Worm (Caenorhabditis elegans) whole organism, early embryonic: Measurements from ENCODE around the gene mam-2.

Experiments used
- B0310.2 ChIP-seq: sonication (generic microtip); optimal IDR thresholded peaks from 2 replicates; lab custom pipeline; 2016; ENCODE audit warnings: mild to moderate bottlenecking, missing genetic modification characterization, missing compliant biosample characterization
- F13C5.2 ChIP-seq: sonication (generic microtip); optimal IDR thresholded peaks from 2 replicates; lab custom pipeline; 2017; ENCODE audit warnings: mild to moderate bottlenecking, missing genetic modification characterization, inconsistent platforms, missing compliant biosample characterization
- aly-1 ChIP-seq: sonication (generic microtip); optimal IDR thresholded peaks from 2 replicates; lab custom pipeline; 2016; ENCODE audit warnings: missing genetic modification characterization, missing compliant biosample characterization
- ama-1 ChIP-seq: fragments of 150-350 bp; optimal IDR thresholded peaks from 2 replicates; lab custom pipeline; 2014
- ceh-13 ChIP-seq: fragments of 200-800 bp; sonication (Bioruptor generic); optimal IDR thresholded peaks from 2 replicates; lab custom pipeline; 2018; ENCODE audit warnings: mild to moderate bottlenecking, missing genetic modification characterization, missing compliant biosample characterization
- ceh-36 ChIP-seq: sonication (generic microtip); optimal IDR thresholded peaks from 2 replicates; lab custom pipeline; 2016; ENCODE audit warnings: missing genetic modification characterization, inconsistent platforms, missing compliant biosample characterization
- ets-7 ChIP-seq: sonication (generic microtip); optimal IDR thresholded peaks from 2 replicates; lab custom pipeline; 2016; ENCODE audit warnings: missing genotype, missing genetic modification characterization, missing compliant biosample characterization
- flt-1 ChIP-seq: fragments of 200-800 bp; sonication (Bioruptor generic); IDR thresholded peaks from 2 replicates; pipeline ENCODE4 v1.3.6; 2022; ENCODE audit warnings: missing genetic modification characterization, missing compliant biosample characterization
- hmbx-1 ChIP-seq: sonication (generic microtip); optimal IDR thresholded peaks from 2 replicates; lab custom pipeline; 2016; ENCODE audit warnings: mild to moderate bottlenecking, missing genetic modification characterization, missing compliant biosample characterization
- hmg-4 ChIP-seq: fragments of 200-800 bp; sonication (Bioruptor generic); optimal IDR thresholded peaks from 2 replicates; lab custom pipeline; 2018; ENCODE audit warnings: mild to moderate bottlenecking, missing genetic modification characterization, missing compliant biosample characterization
- hnd-1 ChIP-seq: sonication (generic microtip); optimal IDR thresholded peaks from 2 replicates; lab custom pipeline; 2016; ENCODE audit warnings: missing genetic modification characterization, missing compliant biosample characterization
- pes-1 ChIP-seq: fragments of 200-800 bp; sonication (Bioruptor generic); IDR thresholded peaks from 2 replicates; pipeline ENCODE4 v1.3.6; 2022; ENCODE audit warnings: missing genetic modification reagents, missing genetic modification characterization, missing compliant biosample characterization
- scrt-1 ChIP-seq: fragments of 200-800 bp; sonication (Bioruptor generic); IDR thresholded peaks from 2 replicates; pipeline ENCODE4 v1.3.6; 2022; ENCODE audit warnings: missing genetic modification characterization, missing compliant biosample characterization
- sea-1 ChIP-seq: fragments of 200-800 bp; sonication (Bioruptor generic); conservative IDR thresholded peaks from 2 replicates; pipeline ENCODE4 v1.3.6; 2022; ENCODE audit warnings: missing genetic modification characterization, missing compliant biosample characterization
- tbx-11 ChIP-seq: fragments of 200-800 bp; sonication (Bioruptor generic); IDR thresholded peaks from 2 replicates; pipeline ENCODE4 v1.3.6; 2022; ENCODE audit warnings: missing genetic modification characterization, missing compliant biosample characterization
- tbx-37 ChIP-seq: fragments of 200-800 bp; sonication (Bioruptor generic); conservative IDR thresholded peaks from 2 replicates; pipeline ENCODE4 v1.3.6; 2022; ENCODE audit warnings: missing genetic modification reagents, missing genetic modification characterization, missing compliant biosample characterization
- tra-4 ChIP-seq: sonication (generic microtip); optimal IDR thresholded peaks from 2 replicates; lab custom pipeline; 2017; ENCODE audit warnings: missing genetic modification characterization, missing compliant biosample characterization

The mam-2 gene

DNA sequence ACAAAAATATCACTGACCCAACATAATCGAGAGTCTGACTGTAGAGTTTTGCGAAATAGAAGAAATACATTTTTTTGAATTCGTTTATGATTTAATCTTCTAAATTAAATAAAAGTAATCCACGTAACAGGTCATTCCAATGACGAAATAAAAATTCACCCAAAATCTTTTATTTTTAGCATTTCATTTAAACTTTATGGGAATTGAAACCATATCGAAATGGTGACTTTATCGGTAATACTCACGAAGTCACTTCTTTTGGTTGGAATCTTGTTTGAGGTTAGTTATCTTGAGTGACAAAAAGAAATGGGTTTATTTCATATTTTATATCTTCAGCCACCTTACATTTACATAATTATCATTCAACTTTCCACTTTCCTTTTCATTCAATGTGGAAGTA, 10.4 kb upstream of the mam-2 start, which contains the start of the genes C47E12.12 and C47E12.10:
Gene C47E12.12, minus strand, starts transcription at position 101 of the 400 bp plus-strand sequence.
Gene C47E12.10, plus strand, starts transcription at position 172 of the 400 bp plus-strand sequence.
- no peak for TF ChIP-seq aly-1 (tag; lab: Kevin White, UChicago)

DNA sequence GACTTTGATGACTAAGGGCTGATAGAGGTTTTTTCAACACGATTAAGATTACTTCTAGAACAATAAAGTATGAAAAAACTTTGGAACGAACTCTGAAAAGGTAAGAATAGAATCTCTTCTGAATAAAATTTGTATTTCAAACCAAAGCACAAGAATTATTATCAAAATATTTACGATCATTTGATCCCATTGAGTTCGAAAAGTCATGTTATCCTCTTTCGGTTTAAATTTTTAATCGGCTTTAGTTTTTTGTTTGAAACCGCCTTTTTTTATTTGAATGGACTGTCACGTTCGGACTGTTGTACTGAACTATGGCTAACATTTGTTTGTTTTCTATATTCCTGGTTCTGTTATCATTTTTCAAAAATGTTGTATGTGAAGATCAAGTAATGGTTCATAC, 8.6 kb upstream of the mam-2 start, which contains the start of gene C47E12.9:
Gene C47E12.9, plus strand, starts transcription at position 301 of the 400 bp plus-strand sequence.
- TF ChIP-seq pes-1 (GFP tag; lab: Robert Waterston, UW) = no peak
- TF ChIP-seq aly-1 (tag; lab: Kevin White, UChicago) = no peak
- no peak for TF ChIP-seq hnd-1 (tag; lab: Kevin White, UChicago)
- no peak for TF ChIP-seq tra-4
- no peak for TF ChIP-seq F13C5.2
- TF ChIP-seq tbx-37 (GFP tag; lab: Robert Waterston, UW) = no peak

DNA sequence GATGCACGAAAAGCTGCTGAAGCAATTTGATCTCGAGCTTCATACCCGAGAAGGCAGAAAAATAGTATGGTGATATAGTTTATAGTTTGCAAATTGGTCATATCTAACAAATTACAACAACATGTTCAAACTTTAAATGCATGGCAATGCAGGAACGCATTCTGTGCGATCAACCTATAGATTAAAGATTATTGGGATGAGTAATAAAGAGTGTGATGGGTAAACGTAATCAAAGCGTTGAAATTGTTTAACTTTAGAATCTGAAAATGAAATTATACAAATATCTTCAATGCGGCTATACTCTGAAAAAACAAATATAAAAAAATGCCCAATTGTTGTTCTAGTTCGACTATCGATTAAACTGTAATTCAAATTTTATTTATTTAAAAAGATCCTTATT, 6.7 kb upstream of the mam-2 start, which contains the start of gene C47E12.14:
Gene C47E12.14, minus strand, starts transcription at position 101 of the 400 bp plus-strand sequence.
- TF ChIP-seq B0310.2 (tag; lab: Kevin White, UChicago) = no peak
- TF ChIP-seq ceh-13 (GFP tag; lab: Kevin White, UChicago) = no peak
- TF ChIP-seq hmg-4 (GFP tag; lab: Kevin White, UChicago) = no peak
- TF ChIP-seq hnd-1 (tag; lab: Kevin White, UChicago) = no peak
- no peak for TF ChIP-seq hmbx-1
- no peak for TF ChIP-seq tra-4
- TF ChIP-seq scrt-1 (GFP tag; lab: Robert Waterston, UW) = no peak
- TF ChIP-seq ama-1 = no peak
- no peak for TF ChIP-seq pes-1 (GFP tag; lab: Robert Waterston, UW)
- no peak for TF ChIP-seq tbx-11
- no peak for TF ChIP-seq F13C5.2
- TF ChIP-seq ets-7 (tag; lab: Kevin White, UChicago) = no peak
- TF ChIP-seq sea-1 (GFP tag; lab: Robert Waterston, UW) = no peak
- TF ChIP-seq aly-1 (tag; lab: Kevin White, UChicago) = no peak
- TF ChIP-seq ceh-36 = no peak
- TF ChIP-seq tbx-37 (GFP tag; lab: Robert Waterston, UW) = no peak

DNA sequence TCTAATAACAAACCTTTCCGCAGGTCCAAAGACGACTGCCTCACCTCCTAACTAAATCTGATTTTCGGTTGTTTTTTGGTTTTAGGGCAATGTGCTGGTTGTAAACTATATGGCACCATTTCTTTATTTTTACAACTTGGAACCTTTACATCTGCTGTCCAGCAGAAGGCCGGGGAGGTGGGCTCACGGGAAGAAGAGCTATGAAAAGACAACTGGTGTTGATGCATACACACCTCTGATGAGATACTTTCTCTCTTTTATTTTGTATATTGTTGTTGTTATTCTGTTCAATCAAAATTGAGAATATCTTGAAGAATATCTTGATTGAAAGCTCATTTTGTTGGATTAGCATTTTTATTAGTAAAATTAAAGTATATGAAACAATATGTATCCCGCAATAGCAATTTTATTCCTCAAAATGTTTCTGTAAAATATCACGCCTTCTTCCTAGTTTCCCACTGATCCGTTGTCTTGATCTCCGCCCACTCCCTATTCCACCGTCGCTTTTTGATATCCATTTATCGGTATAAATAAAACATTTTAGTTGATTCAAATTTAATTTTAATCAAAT, 5.3 kb upstream of the mam-2 start, which contains the start of gene dhp-2:
Gene dhp-2, plus strand, starts transcription at position 521 of the 571 bp plus-strand sequence.
- no peak for TF ChIP-seq hnd-1 (tag; lab: Kevin White, UChicago)
- TF ChIP-seq hmg-4 (GFP tag; lab: Kevin White, UChicago) = no peak
- no peak for TF ChIP-seq tra-4
- TF ChIP-seq ceh-13 (GFP tag; lab: Kevin White, UChicago) = no peak
- TF ChIP-seq ceh-36 = no peak
- TF ChIP-seq aly-1 (tag; lab: Kevin White, UChicago) = no peak
- TF ChIP-seq ets-7 (tag; lab: Kevin White, UChicago) = no peak
- no peak for TF ChIP-seq hmbx-1
- TF ChIP-seq sea-1 (GFP tag; lab: Robert Waterston, UW) = no peak
- TF ChIP-seq scrt-1 (GFP tag; lab: Robert Waterston, UW) = no peak
- no peak for TF ChIP-seq pes-1 (GFP tag; lab: Robert Waterston, UW)
- TF ChIP-seq tbx-37 (GFP tag; lab: Robert Waterston, UW) = no peak
- no peak for TF ChIP-seq flt-1 (GFP tag; lab: Robert Waterston, UW)
- TF ChIP-seq ama-1 = no peak
- TF ChIP-seq tbx-11 = no peak
- TF ChIP-seq F13C5.2 = no peak
- no peak for TF ChIP-seq B0310.2 (tag; lab: Kevin White, UChicago)

DNA sequence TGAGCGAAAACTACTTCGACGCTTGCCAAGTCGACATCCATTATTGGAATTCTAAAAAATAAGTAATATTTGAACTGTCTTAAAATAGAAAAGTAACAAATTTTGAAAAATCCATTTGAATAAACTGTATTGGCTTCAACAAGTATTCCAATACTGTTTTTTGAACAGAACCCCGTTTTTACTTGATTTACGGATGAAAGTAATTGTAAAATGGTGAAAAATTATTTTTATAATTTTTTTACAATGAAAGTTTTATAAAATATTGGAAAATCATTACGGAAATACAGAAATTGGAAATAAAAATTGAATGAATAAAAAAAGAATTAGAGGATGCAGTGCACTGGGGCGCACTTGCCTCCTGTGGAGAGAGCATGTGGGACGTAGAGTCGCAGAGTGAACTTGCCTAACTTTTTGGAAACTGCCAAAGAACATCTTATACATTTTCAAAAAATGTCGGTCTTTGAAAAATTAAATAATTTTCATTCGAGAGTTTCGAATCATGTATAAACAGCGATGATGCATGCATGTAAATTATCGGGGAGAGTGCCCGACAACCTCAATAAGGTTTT, 685 bp upstream of the mam-2 start, which contains the start of gene rrp-1:
Gene rrp-1, minus strand, starts transcription at position 51 of the 569 bp plus-strand sequence.
- no peak for TF ChIP-seq ama-1
- no peak for TF ChIP-seq ets-7 (tag; lab: Kevin White, UChicago)
- no peak for TF ChIP-seq pes-1 (GFP tag; lab: Robert Waterston, UW)
- TF ChIP-seq ceh-13 (GFP tag; lab: Kevin White, UChicago) = no peak

DNA sequence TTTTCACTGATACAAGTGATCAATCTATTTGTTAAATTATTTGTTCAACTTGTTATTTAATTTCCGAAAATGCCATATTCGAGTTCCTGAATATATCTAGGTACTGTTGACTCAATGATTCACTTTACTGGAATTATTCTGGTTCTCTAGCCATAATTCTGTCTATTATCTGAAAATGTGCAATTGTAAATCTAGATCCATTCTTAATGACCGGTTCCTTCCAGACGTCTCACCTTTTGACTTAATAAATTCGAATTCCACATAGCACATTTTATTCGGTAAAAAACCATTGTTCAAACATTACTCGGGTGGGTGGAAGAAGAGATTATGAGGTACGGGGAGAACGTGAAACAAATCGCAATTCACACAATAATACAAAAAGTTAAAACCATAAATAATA, 6.4 kb downstream of the mam-2 start:
- TF ChIP-seq hmbx-1 (no peak), tbx-37 (GFP tag; lab: Robert Waterston, UW) (no peak), pes-1 (GFP tag; lab: Robert Waterston, UW) (no peak), ets-7 (tag; lab: Kevin White, UChicago) (no peak), hmg-4 (GFP tag; lab: Kevin White, UChicago) (no peak), ama-1 (no peak), ceh-36 (no peak), tra-4 (no peak), tbx-11 (no peak), aly-1 (tag; lab: Kevin White, UChicago) (no peak), ceh-13 (GFP tag; lab: Kevin White, UChicago) (no peak), B0310.2 (tag; lab: Kevin White, UChicago) (no peak), F13C5.2 (no peak), flt-1 (GFP tag; lab: Robert Waterston, UW) (no peak), scrt-1 (GFP tag; lab: Robert Waterston, UW) (no peak), sea-1 (GFP tag; lab: Robert Waterston, UW) (no peak), hnd-1 (tag; lab: Kevin White, UChicago) (no peak)

DNA sequence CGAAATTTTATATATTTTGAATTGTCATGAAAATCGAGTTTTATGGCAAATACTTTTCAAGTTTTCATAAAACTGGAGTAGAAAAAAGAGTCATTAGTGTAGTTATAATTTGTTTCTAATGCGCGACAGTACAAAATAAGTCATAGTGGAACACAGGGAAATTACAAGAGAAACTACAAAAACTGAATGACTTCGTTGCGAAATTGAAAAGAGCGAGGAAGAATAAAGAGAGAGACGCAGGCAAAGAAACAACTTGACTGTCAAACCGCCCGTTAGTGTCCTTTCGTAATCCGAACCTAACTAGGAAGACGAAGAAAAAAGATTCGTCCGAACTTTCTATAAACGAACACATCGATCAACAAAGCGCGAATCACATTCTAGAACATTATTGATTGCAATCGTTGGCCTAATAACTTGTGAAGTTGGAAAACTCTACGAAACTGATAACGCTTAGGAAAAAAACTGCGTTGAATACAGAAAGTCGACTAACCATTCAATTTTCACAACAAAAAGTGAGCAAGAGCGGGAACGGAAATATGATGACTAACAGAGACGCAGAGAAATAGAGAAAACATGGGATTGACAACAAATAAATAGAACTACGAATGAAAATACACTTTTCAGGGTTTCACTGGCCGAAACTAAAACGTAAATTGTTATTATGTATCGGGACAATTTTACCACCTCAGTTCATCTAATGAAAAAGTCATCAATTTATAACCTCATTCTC, 10.6 kb downstream of the mam-2 start:
- TF ChIP-seq pes-1 (GFP tag; lab: Robert Waterston, UW) = no peak
- TF ChIP-seq ceh-36 = no peak
- no peak for TF ChIP-seq B0310.2 (tag; lab: Kevin White, UChicago)
